Fruit fly (Drosophila melanogaster) Kc167 (cell line): ENCODE results near the gene CG33288.

Experiments used
- insv ChIP-seq: fragments of >200 bp; optimal IDR thresholded peaks from 3 replicates; lab custom pipeline; 2018; ENCODE audit warnings: missing external identifiers
- psq ChIP-seq: fragments of >200 bp; optimal IDR thresholded peaks from 2 replicates; lab custom pipeline; 2017; ENCODE audit warnings: missing external identifiers

dm6 chr3L:21450486-21450885 lies 22.9 kb downstream of the CG33288 start:
- TF ChIP-seq insv (lab: Kevin White, UChicago), result no peak
- TF ChIP-seq psq (lab: Kevin White, UChicago), result no peak
